Worm (Caenorhabditis elegans) whole organism, L4 larva: ENCODE results near the gene brf-1.

Source experiments
- F26F4.8 ChIP-seq: fragments of 200-800 bp; sonication (Bioruptor generic); conservative IDR thresholded peaks from 2 replicates; pipeline ENCODE4 v1.3.6; 2022; ENCODE audit warnings: missing genetic modification characterization, missing compliant biosample characterization
- Y5F2A.4 ChIP-seq: fragments of 200-800 bp; sonication (Bioruptor generic); optimal IDR thresholded peaks from 2 replicates; lab custom pipeline; 2018; ENCODE audit warnings: mild to moderate bottlenecking, missing genetic modification characterization, missing compliant biosample characterization
- ZK546.5 ChIP-seq, 2 experiments: sonication (generic microtip); optimal IDR thresholded peaks; 2 replicates each; lab custom pipeline; 2017; ENCODE audit warnings: missing biosample characterization in 2 of 2, missing genetic modification characterization in 2 of 2
- aha-1 ChIP-seq: fragments of 150-350 bp; peaks from one replicate; lab custom pipeline; 2014; ENCODE audit warnings: missing biosample characterization, missing genetic modification characterization
- arid-1 ChIP-seq: fragments of 200-800 bp; sonication (Bioruptor generic); conservative IDR thresholded peaks from 2 replicates; pipeline ENCODE4 v1.3.6; 2022; ENCODE audit warnings: missing genetic modification reagents, missing genetic modification characterization, missing compliant biosample characterization
- ctbp-1 ChIP-seq: fragments of 200-800 bp; sonication (Bioruptor generic); IDR thresholded peaks from 2 replicates; pipeline ENCODE4 v1.3.6; 2022; ENCODE audit warnings: missing genetic modification reagents, missing genetic modification characterization, missing compliant biosample characterization
- daf-12 ChIP-seq: fragments of 150-350 bp; optimal IDR thresholded peaks from 2 replicates; lab custom pipeline; 2014; ENCODE audit warnings: missing biosample characterization, missing genetic modification reagents, missing genetic modification characterization
- daf-16 ChIP-seq, 3 experiments: sonication (generic microtip); optimal IDR thresholded peaks; 2 replicates each; lab custom pipeline; 2016 to 2017; ENCODE audit warnings: missing genetic modification characterization in 3 of 3, missing genetic modification reagents in 3 of 3, mild to moderate bottlenecking in 2 of 3, missing compliant biosample characterization in 2 of 3, missing biosample characterization in 1 of 3, moderate library complexity in 1 of 3
- daf-19 ChIP-seq: fragments of 200-800 bp; sonication (Bioruptor generic); conservative IDR thresholded peaks from 2 replicates; pipeline ENCODE4 v1.3.6; 2022; ENCODE audit warnings: missing genetic modification characterization, missing compliant biosample characterization
- dmd-6 ChIP-seq: fragments of 200-800 bp; sonication (Bioruptor generic); IDR thresholded peaks from 2 replicates; pipeline ENCODE4 v1.3.6; 2022; ENCODE audit warnings: missing genetic modification reagents, missing genetic modification characterization, missing compliant biosample characterization
- dmd-8 ChIP-seq: fragments of 200-800 bp; sonication (Bioruptor generic); IDR thresholded peaks from 2 replicates; pipeline ENCODE4 v1.3.6; 2022; ENCODE audit warnings: missing genetic modification characterization, missing compliant biosample characterization
- duxl-1 ChIP-seq: sonication (generic microtip); optimal IDR thresholded peaks from 2 replicates; lab custom pipeline; 2016; ENCODE audit warnings: mild to moderate bottlenecking, missing genetic modification characterization, moderate library complexity, missing compliant biosample characterization; ENCODE audit not compliant: poor library complexity
- dve-1 ChIP-seq: sonication (generic microtip); optimal IDR thresholded peaks from 2 replicates; lab custom pipeline; 2017; ENCODE audit warnings: antibody characterized with exemption, mild to moderate bottlenecking, missing genetic modification characterization, missing compliant biosample characterization; ENCODE audit not compliant: insufficient read depth
- hlh-11 ChIP-seq: fragments of 200-800 bp; sonication (Bioruptor generic); optimal IDR thresholded peaks from 2 replicates; lab custom pipeline; 2018; ENCODE audit warnings: mild to moderate bottlenecking, missing genetic modification characterization, missing compliant biosample characterization
- hlh-30 ChIP-seq: sonication (generic microtip); optimal IDR thresholded peaks from 2 replicates; lab custom pipeline; 2017; ENCODE audit warnings: antibody characterized with exemption, mild to moderate bottlenecking, missing genetic modification characterization, missing compliant biosample characterization; ENCODE audit not compliant: insufficient read depth
- jun-1 ChIP-seq: fragments of 150-350 bp; optimal IDR thresholded peaks from 2 replicates; lab custom pipeline; 2014; ENCODE audit warnings: missing biosample characterization, missing genetic modification reagents, missing genetic modification characterization
- lim-7 ChIP-seq: fragments of 200-800 bp; sonication (Bioruptor generic); IDR thresholded peaks from 2 replicates; pipeline ENCODE4 v1.3.6; 2022; ENCODE audit warnings: missing genetic modification characterization, missing compliant biosample characterization
- lin-1 ChIP-seq: fragments of 200-800 bp; sonication (Bioruptor generic); IDR thresholded peaks from 2 replicates; pipeline ENCODE4 v1.3.6; 2022; ENCODE audit warnings: missing genetic modification reagents, missing genetic modification characterization, missing compliant biosample characterization
- lin-13 ChIP-seq: fragments of 150-350 bp; optimal IDR thresholded peaks from 2 replicates; lab custom pipeline; 2014; ENCODE audit warnings: missing biosample characterization, missing genetic modification reagents, missing genetic modification characterization
- lin-29 ChIP-seq: fragments of 200-800 bp; sonication (Bioruptor generic); IDR thresholded peaks from 2 replicates; pipeline ENCODE4 v1.3.6; 2022; ENCODE audit warnings: missing genetic modification reagents, missing genetic modification characterization, missing compliant biosample characterization
- lin-38 ChIP-seq: fragments of 200-800 bp; sonication (Bioruptor generic); IDR thresholded peaks from 2 replicates; pipeline ENCODE4 v1.3.6; 2022; ENCODE audit warnings: missing genetic modification reagents, missing genetic modification characterization, missing compliant biosample characterization
- lsy-2 ChIP-seq, 2 experiments: fragments of 150-350 bp in 1 of 2; sonication (generic microtip) in 1 of 2; optimal IDR thresholded peaks; 2 replicates each; lab custom pipeline; 2014 to 2017; ENCODE audit warnings: missing biosample characterization in 2 of 2, missing genetic modification characterization in 2 of 2
- mdl-1 ChIP-seq, 2 experiments: fragments of 150-350 bp in 1 of 2; sonication (generic microtip) in 1 of 2; optimal IDR thresholded peaks; 2 replicates each; lab custom pipeline; 2014 to 2017; ENCODE audit warnings: missing biosample characterization in 2 of 2, missing genetic modification characterization in 2 of 2
- mdt-29 ChIP-seq: fragments of 200-800 bp; sonication (Bioruptor generic); IDR thresholded peaks from 2 replicates; pipeline ENCODE4 v1.3.6; 2022; ENCODE audit warnings: missing genetic modification reagents, missing genetic modification characterization, missing compliant biosample characterization
- mxl-2 ChIP-seq: fragments of 200-800 bp; sonication (Bioruptor generic); conservative IDR thresholded peaks from 2 replicates; pipeline ENCODE4 v1.3.6; 2022; ENCODE audit warnings: missing genetic modification reagents, missing genetic modification characterization, missing compliant biosample characterization
- mxl-3 ChIP-seq: fragments of 200-800 bp; sonication (Bioruptor generic); optimal IDR thresholded peaks from 2 replicates; lab custom pipeline; 2018; ENCODE audit warnings: mild to moderate bottlenecking, missing genetic modification characterization, missing compliant biosample characterization
- nhr-10 ChIP-seq: fragments of 150-350 bp; optimal IDR thresholded peaks from 2 replicates; lab custom pipeline; 2014; ENCODE audit warnings: missing biosample characterization, missing genetic modification characterization
- nhr-111 ChIP-seq: fragments of 200-800 bp; sonication (Bioruptor generic); optimal IDR thresholded peaks from 2 replicates; lab custom pipeline; 2018; ENCODE audit warnings: mild to moderate bottlenecking, missing genetic modification characterization, missing compliant biosample characterization
- nhr-28 ChIP-seq: fragments of 150-350 bp; optimal IDR thresholded peaks from 2 replicates; lab custom pipeline; 2014; ENCODE audit warnings: missing biosample characterization, missing genetic modification characterization
- nhr-41 ChIP-seq: fragments of 200-800 bp; sonication (Bioruptor generic); IDR thresholded peaks from 2 replicates; pipeline ENCODE4 v1.3.6; 2022; ENCODE audit warnings: missing genetic modification reagents, missing genetic modification characterization, missing compliant biosample characterization
- nhr-48 ChIP-seq: sonication (generic microtip); optimal IDR thresholded peaks from 2 replicates; lab custom pipeline; 2016; ENCODE audit warnings: mild to moderate bottlenecking, missing genetic modification characterization, missing compliant biosample characterization
- nhr-6 ChIP-seq: fragments of 150-350 bp; optimal IDR thresholded peaks from 2 replicates; lab custom pipeline; 2014; ENCODE audit warnings: missing biosample characterization, missing genetic modification characterization
- nhr-77 ChIP-seq: fragments of 150-350 bp; optimal IDR thresholded peaks from 2 replicates; lab custom pipeline; 2014; ENCODE audit warnings: missing biosample characterization, missing genetic modification characterization
- php-3 ChIP-seq: fragments of 200-800 bp; sonication (Bioruptor generic); IDR thresholded peaks from 2 replicates; pipeline ENCODE4 v1.3.6; 2022; ENCODE audit warnings: missing genetic modification reagents, missing genetic modification characterization, missing compliant biosample characterization
- pqm-1 ChIP-seq: sonication (generic microtip); optimal IDR thresholded peaks from 2 replicates; lab custom pipeline; 2017; ENCODE audit warnings: missing biosample characterization, missing genetic modification characterization
- saeg-2 ChIP-seq: fragments of 200-800 bp; sonication (Bioruptor generic); IDR thresholded peaks from 2 replicates; pipeline ENCODE4 v1.3.6; 2022; ENCODE audit warnings: missing genetic modification reagents, missing genetic modification characterization, missing compliant biosample characterization
- tra-1 ChIP-seq: fragments of 200-800 bp; sonication (Bioruptor generic); IDR thresholded peaks from 2 replicates; pipeline ENCODE4 v1.3.6; 2022; ENCODE audit warnings: missing genetic modification reagents, missing genetic modification characterization, missing compliant biosample characterization
- unc-130 ChIP-seq: sonication (generic microtip); optimal IDR thresholded peaks from 2 replicates; lab custom pipeline; 2016; ENCODE audit warnings: missing genetic modification reagents, missing genetic modification characterization, missing compliant biosample characterization
- unc-62 ChIP-seq, 3 experiments: fragments of 150-350 bp in 1 of 3; sonication (generic microtip); optimal IDR thresholded peaks in 2 of 3; peaks in 1 of 3; 1 replicate in 1 of 3; 2 replicates in 2 of 3; lab custom pipeline; 2014 to 2017; ENCODE audit warnings: missing biosample characterization in 3 of 3, missing genetic modification characterization in 3 of 3, missing genetic modification reagents in 3 of 3, missing genotype in 1 of 3
- zfp-2 ChIP-seq: sonication (generic microtip); optimal IDR thresholded peaks from 2 replicates; lab custom pipeline; 2016; ENCODE audit warnings: mild to moderate bottlenecking, missing genetic modification characterization, missing compliant biosample characterization
- zfp-3 ChIP-seq: fragments of 200-800 bp; sonication (Bioruptor generic); conservative IDR thresholded peaks from 2 replicates; pipeline ENCODE4 v1.3.6; 2022; ENCODE audit warnings: missing genetic modification reagents, missing genetic modification characterization, missing compliant biosample characterization
- zip-2 ChIP-seq: fragments of 150-350 bp; optimal IDR thresholded peaks from 2 replicates; lab custom pipeline; 2014; ENCODE audit warnings: missing biosample characterization, missing genetic modification characterization

Gene brf-1

ce11 chrII:7264675-7265074, 41.0 kb upstream of the brf-1 start (continued):
- TF ChIP-seq zfp-3 (GFP tag; lab: Robert Waterston, UW) = no peak
- TF ChIP-seq ZK546.5 (tag; optimal IDR thresholded peaks at IDR 0.05; lab: Kevin White, UChicago) = no peak
- TF ChIP-seq daf-12 (tag; lab: Kevin White, UChicago) = no peak
- TF ChIP-seq lsy-2 (tag; optimal IDR thresholded peaks at IDR 0.05; lab: Kevin White, UChicago) = no peak
- TF ChIP-seq F26F4.8 (GFP tag; lab: Robert Waterston, UW) = no peak
- no peak for TF ChIP-seq mdt-29 (GFP tag; lab: Robert Waterston, UW)
- TF ChIP-seq dve-1 (tag; lab: Kevin White, UChicago) = peak; percentile 65
- TF ChIP-seq arid-1 = no peak
- TF ChIP-seq ctbp-1 (GFP tag; lab: Robert Waterston, UW) = no peak
- no peak for TF ChIP-seq nhr-111 (GFP tag; lab: Kevin White, UChicago)
- no peak for TF ChIP-seq lin-13 (GFP tag; lab: Kevin White, UChicago)
- no peak for TF ChIP-seq unc-130 (GFP tag; lab: Kevin White, UChicago)

DNA sequence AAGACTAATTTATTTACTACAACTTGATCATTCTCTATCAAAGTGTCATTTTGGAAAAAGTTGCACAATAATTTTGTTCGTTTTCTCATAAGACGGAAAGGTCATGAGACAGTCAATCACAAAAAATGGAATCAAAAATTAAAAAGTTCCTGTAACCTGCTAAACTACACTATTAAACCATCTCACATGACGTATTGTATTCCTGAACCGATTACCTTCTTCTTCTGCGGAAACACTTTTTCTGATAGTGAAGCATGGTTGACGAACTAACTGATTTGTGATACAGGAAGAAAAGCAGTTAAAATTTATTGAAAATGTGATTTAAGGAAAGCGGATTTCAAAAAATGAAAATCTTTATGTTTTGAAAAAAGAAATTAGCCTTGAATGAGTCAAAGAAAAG, 35.9 kb upstream of the brf-1 start:
- TF ChIP-seq dve-1 (tag; lab: Kevin White, UChicago) = no peak
- TF ChIP-seq nhr-28 (tag; lab: Kevin White, UChicago) = peak; percentile 52
- TF ChIP-seq lin-29 = no peak
- peak; percentile 95 for TF ChIP-seq dmd-6

ce11 chrII:7272513-7272912, 33.1 kb upstream of the brf-1 start:
- peak; percentile 55 for TF ChIP-seq nhr-28 (tag; lab: Kevin White, UChicago)
- peak in 1 of 2 experiments; percentile 44 for TF ChIP-seq unc-62 (GFP tag; optimal IDR thresholded peaks at IDR 0.05 in 1 of 2; lab: Kevin White, UChicago)
- no peak for TF ChIP-seq unc-62 (tag; optimal IDR thresholded peaks at IDR 0.05; lab: Kevin White, UChicago)
- peak; percentile 58 for TF ChIP-seq nhr-48 (tag; lab: Kevin White, UChicago)
- no peak for TF ChIP-seq nhr-41 (GFP tag; lab: Robert Waterston, UW)
- TF ChIP-seq dmd-8 (GFP tag; lab: Robert Waterston, UW) = no peak
- TF ChIP-seq hlh-11 = peak; percentile 48
- TF ChIP-seq mdl-1 (tag; optimal IDR thresholded peaks at IDR 0.05; lab: Kevin White, UChicago) = peak in 1 of 2 experiments; percentile 51
- no peak for TF ChIP-seq nhr-10
- TF ChIP-seq mxl-3 (GFP tag; lab: Kevin White, UChicago) = peak; percentile 15
- peak; percentile 30; the same call in 1 of the 2 replicates for TF ChIP-seq dmd-6
- no peak for TF ChIP-seq daf-16 (GFP tag; optimal IDR thresholded peaks at IDR 0.05; lab: Kevin White, UChicago)
- peak; percentile 37 for TF ChIP-seq daf-16 (tag; optimal IDR thresholded peaks at IDR 0.05; lab: Kevin White, UChicago)
- peak; percentile 66 for TF ChIP-seq hlh-30 (tag; lab: Kevin White, UChicago)
- no peak for TF ChIP-seq zfp-2 (tag; lab: Kevin White, UChicago)

DNA sequence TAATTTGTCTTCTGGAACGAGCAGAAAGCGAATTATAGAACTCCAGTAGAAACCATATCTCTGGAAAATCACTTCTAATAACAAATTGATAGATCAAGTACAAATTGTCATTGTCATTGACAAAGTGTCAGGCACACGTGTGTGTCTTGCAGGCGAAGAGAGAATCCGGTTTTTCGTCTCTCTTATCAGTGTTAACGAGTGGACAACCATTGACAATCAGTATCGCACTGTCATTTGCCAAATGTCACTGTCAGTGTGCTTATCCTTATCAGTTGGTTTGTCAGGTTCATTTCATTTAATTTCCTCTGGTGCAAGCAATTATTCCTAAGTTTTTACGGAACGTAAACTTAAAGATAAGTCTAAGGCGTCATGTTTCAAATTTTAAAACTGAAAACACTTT, 32.1 kb upstream of the brf-1 start:
- TF ChIP-seq Y5F2A.4 (GFP tag; lab: Kevin White, UChicago) = no peak
- peak; percentile 62 for TF ChIP-seq aha-1 (tag; lab: Kevin White, UChicago)
- no peak for TF ChIP-seq duxl-1 (tag; lab: Kevin White, UChicago)
- no peak for TF ChIP-seq daf-16 (GFP tag; optimal IDR thresholded peaks at IDR 0.05; lab: Kevin White, UChicago)
- TF ChIP-seq daf-16 (tag; optimal IDR thresholded peaks at IDR 0.05; lab: Kevin White, UChicago) = peak; percentile 20
- peak in 1 of 2 experiments; percentile 75 for TF ChIP-seq unc-62 (GFP tag; optimal IDR thresholded peaks at IDR 0.05 in 1 of 2; lab: Kevin White, UChicago)
- TF ChIP-seq unc-62 (tag; optimal IDR thresholded peaks at IDR 0.05; lab: Kevin White, UChicago) = no peak
- peak; percentile 93 for TF ChIP-seq pqm-1
- no peak for TF ChIP-seq lin-29
- TF ChIP-seq nhr-77 (tag; lab: Kevin White, UChicago) = no peak
- TF ChIP-seq lin-38 (GFP tag; lab: Robert Waterston, UW) = no peak
- no peak for TF ChIP-seq nhr-6
- peak; percentile 29 for TF ChIP-seq dve-1 (tag; lab: Kevin White, UChicago)
- no peak for TF ChIP-seq jun-1 (tag; lab: Kevin White, UChicago)
- TF ChIP-seq mxl-2 (GFP tag; lab: Robert Waterston, UW) = no peak
- TF ChIP-seq lin-1 = 0 out of 2 replicates have a peak, but pooled peaks have one; percentile 22
- no peak for TF ChIP-seq F26F4.8 (GFP tag; lab: Robert Waterston, UW)
- no peak for TF ChIP-seq daf-19 (GFP tag; lab: Robert Waterston, UW)
- peak; percentile 14 for TF ChIP-seq nhr-28 (tag; lab: Kevin White, UChicago)
- TF ChIP-seq zip-2 (tag; lab: Kevin White, UChicago) = no peak
- TF ChIP-seq hlh-11 = peak; percentile 78
- TF ChIP-seq hlh-30 (tag; lab: Kevin White, UChicago) = peak; percentile 49
- peak; percentile 52 for TF ChIP-seq nhr-48 (tag; lab: Kevin White, UChicago)
- no peak for TF ChIP-seq saeg-2 (GFP tag; lab: Robert Waterston, UW)
- no peak for TF ChIP-seq lim-7 (GFP tag; lab: Robert Waterston, UW)
- TF ChIP-seq tra-1 (GFP tag; lab: Robert Waterston, UW) = peak; percentile 34; the same call in 1 of the 2 replicates
- TF ChIP-seq php-3 (GFP tag; lab: Robert Waterston, UW) = 0 out of 2 replicates have a peak, but pooled peaks have one; percentile 41
- peak; percentile 79 for TF ChIP-seq dmd-6
